Fruit fly (Drosophila melanogaster): ENCODE measurements around the gene CG7601.

CG7601 gene

dm6 chr3R:29686698-29687097 lies 49.8 kb downstream of the CG7601 start:
- TF ChIP-seq noc (tag; optimal IDR thresholded peaks at IDR 0.05) = no peak
